Fruit fly (Drosophila melanogaster): ENCODE data around the gene CG43391.

- TF ChIP-seq CG7101 (tag; optimal IDR thresholded peaks at IDR 0.05) (no peak), cnc (optimal IDR thresholded peaks at IDR 0.05) (no peak), Clk (GFP tag; optimal IDR thresholded peaks at IDR 0.05) (peak; percentile 61), CG7045 (GFP tag; optimal IDR thresholded peaks at IDR 0.05) (no peak), CG33017 (tag; optimal IDR thresholded peaks at IDR 0.05) (peak; percentile 23), toe (GFP tag; optimal IDR thresholded peaks at IDR 0.05) (peak; percentile 18), Hr96 (GFP tag; optimal IDR thresholded peaks at IDR 0.05) (no peak), cic (GFP tag; optimal IDR thresholded peaks at IDR 0.05) (peak; percentile 44), CG11617 (GFP tag; optimal IDR thresholded peaks at IDR 0.05) (no peak)
Measured at dm6 chr3L:11534391-11535246, 46.2 kb downstream of the CG43391 start.

Data from whole organism, adult.